Worm (Caenorhabditis elegans) whole organism, L1 larva: Measurements from ENCODE around the gene nish-1.

ENCODE experiments used
- C04F5.9 ChIP-seq: sonication (generic microtip); optimal IDR thresholded peaks from 2 replicates; lab custom pipeline; 2016; ENCODE audit warnings: missing genetic modification characterization, missing compliant biosample characterization
- C16A3.4 ChIP-seq: fragments of 150-350 bp; optimal IDR thresholded peaks from 2 replicates; lab custom pipeline; 2014; ENCODE audit warnings: missing biosample characterization, missing genetic modification characterization
- C34B4.2 ChIP-seq: sonication (generic microtip); optimal IDR thresholded peaks from 2 replicates; lab custom pipeline; 2017; ENCODE audit warnings: mild to moderate bottlenecking, missing genetic modification characterization, missing compliant biosample characterization
- blmp-1 ChIP-seq: fragments of 150-350 bp; optimal IDR thresholded peaks from 2 replicates; lab custom pipeline; 2014; ENCODE audit warnings: missing biosample characterization, missing genetic modification characterization
- ceh-82 ChIP-seq, 3 experiments: fragments of 150-350 bp in 1 of 3; sonication (generic microtip) in 2 of 3; optimal IDR thresholded peaks; 2 replicates each; lab custom pipeline; 2014 to 2017; ENCODE audit warnings: missing biosample characterization in 3 of 3, missing genetic modification characterization in 3 of 3
- ceh-88 ChIP-seq: fragments of 200-800 bp; sonication (Bioruptor generic); IDR thresholded peaks from 2 replicates; pipeline ENCODE4 v1.3.6; 2022; ENCODE audit warnings: missing genetic modification characterization, missing compliant biosample characterization
- ceh-90 ChIP-seq: sonication (generic microtip); optimal IDR thresholded peaks from 2 replicates; lab custom pipeline; 2016; ENCODE audit warnings: missing genetic modification characterization, missing compliant biosample characterization
- efl-1 ChIP-seq, 4 experiments: fragments of 150-350 bp; optimal IDR thresholded peaks in 3 of 4; peaks in 1 of 4; 1 replicate in 1 of 4; 2 replicates in 3 of 4; lab custom pipeline; 2014; ENCODE audit warnings: missing biosample characterization in 2 of 4, missing genetic modification characterization in 2 of 4, missing genetic modification reagents in 2 of 4
- egl-13 ChIP-seq: sonication (generic microtip); optimal IDR thresholded peaks from 2 replicates; lab custom pipeline; 2016; ENCODE audit warnings: missing genotype, missing genetic modification reagents, missing genetic modification characterization, missing compliant biosample characterization
- ets-5 ChIP-seq: fragments of 200-800 bp; sonication (Bioruptor generic); IDR thresholded peaks from 2 replicates; pipeline ENCODE4 v1.3.6; 2022; ENCODE audit warnings: missing genetic modification characterization, missing compliant biosample characterization
- fkh-4 ChIP-seq: sonication (generic microtip); optimal IDR thresholded peaks from 2 replicates; lab custom pipeline; 2016; ENCODE audit warnings: missing compliant biosample characterization, missing genetic modification characterization, borderline replicate concordance
- fos-1 ChIP-seq: fragments of 150-350 bp; optimal IDR thresholded peaks from 2 replicates; lab custom pipeline; 2014; ENCODE audit warnings: missing biosample characterization, missing genetic modification characterization
- grh-1 ChIP-seq: fragments of 200-800 bp; sonication (Bioruptor generic); IDR thresholded peaks from 2 replicates; pipeline ENCODE4 v1.3.6; 2022; ENCODE audit warnings: missing genetic modification reagents, missing genetic modification characterization, missing compliant biosample characterization
- irx-1 ChIP-seq: sonication (generic microtip); optimal IDR thresholded peaks from 2 replicates; lab custom pipeline; 2016; ENCODE audit warnings: missing genetic modification characterization, missing compliant biosample characterization
- lin-14 ChIP-seq: fragments of 200-800 bp; sonication (Bioruptor generic); optimal IDR thresholded peaks from 2 replicates; lab custom pipeline; 2018; ENCODE audit warnings: mild to moderate bottlenecking, missing genetic modification characterization, moderate library complexity, missing compliant biosample characterization
- lin-15B ChIP-seq: fragments of 150-350 bp; sonication (generic microtip); optimal IDR thresholded peaks from 3 replicates; lab custom pipeline; 2014; ENCODE audit warnings: missing biosample characterization, missing genetic modification characterization
- lin-35 ChIP-seq, 2 experiments: fragments of 150-350 bp; optimal IDR thresholded peaks; 2 replicates each; lab custom pipeline; 2014; ENCODE audit warnings: missing biosample characterization in 2 of 2, missing genetic modification characterization in 2 of 2, missing genetic modification reagents in 2 of 2
- lin-39 ChIP-seq: fragments of 150-350 bp; optimal IDR thresholded peaks from 2 replicates; lab custom pipeline; 2014; ENCODE audit warnings: missing biosample characterization, missing genetic modification reagents, missing genetic modification characterization
- lir-3 ChIP-seq: sonication (generic microtip); optimal IDR thresholded peaks from 2 replicates; lab custom pipeline; 2016; ENCODE audit warnings: mild to moderate bottlenecking, missing genetic modification characterization, moderate library complexity, missing compliant biosample characterization; ENCODE audit not compliant: poor library complexity
- mab-9 ChIP-seq: fragments of 200-800 bp; sonication (Bioruptor generic); IDR thresholded peaks from 2 replicates; pipeline ENCODE4 v1.3.6; 2022; ENCODE audit warnings: missing genetic modification reagents, missing genetic modification characterization, missing compliant biosample characterization
- mep-1 ChIP-seq: fragments of 150-350 bp; optimal IDR thresholded peaks from 2 replicates; lab custom pipeline; 2014; ENCODE audit warnings: missing biosample characterization, missing genetic modification characterization
- nhr-47 ChIP-seq: sonication (generic microtip); optimal IDR thresholded peaks from 2 replicates; lab custom pipeline; 2016; ENCODE audit warnings: mild to moderate bottlenecking, missing genetic modification characterization, moderate library complexity, missing compliant biosample characterization
- nhr-84 ChIP-seq: sonication (generic microtip); optimal IDR thresholded peaks from 2 replicates; lab custom pipeline; 2017; ENCODE audit warnings: missing biosample characterization, missing genetic modification characterization
- nhr-90 ChIP-seq: sonication (generic microtip); optimal IDR thresholded peaks from 2 replicates; lab custom pipeline; 2016; ENCODE audit warnings: mild to moderate bottlenecking, missing genetic modification characterization, missing compliant biosample characterization; ENCODE audit not compliant: poor library complexity
- pqm-1 ChIP-seq: sonication (generic microtip); optimal IDR thresholded peaks from 3 replicates; lab custom pipeline; 2017; ENCODE audit warnings: missing biosample characterization, missing genetic modification characterization
- rnt-1 ChIP-seq: sonication (generic microtip); optimal IDR thresholded peaks from 2 replicates; lab custom pipeline; 2016; ENCODE audit warnings: mild to moderate bottlenecking, missing genetic modification characterization, moderate library complexity, missing compliant biosample characterization
- sox-4 ChIP-seq: sonication (generic microtip); optimal IDR thresholded peaks from 2 replicates; lab custom pipeline; 2016; ENCODE audit warnings: missing genetic modification characterization, missing compliant biosample characterization
- sup-37 ChIP-seq: fragments of 200-800 bp; sonication (Bioruptor generic); optimal IDR thresholded peaks from 2 replicates; lab custom pipeline; 2018; ENCODE audit warnings: mild to moderate bottlenecking, missing genetic modification characterization, missing compliant biosample characterization
- tbx-2 ChIP-seq: sonication (generic microtip); optimal IDR thresholded peaks from 2 replicates; lab custom pipeline; 2016; ENCODE audit warnings: missing genetic modification characterization, missing compliant biosample characterization
- unc-130 ChIP-seq: fragments of 150-350 bp; optimal IDR thresholded peaks from 2 replicates; lab custom pipeline; 2017; ENCODE audit warnings: missing biosample characterization, missing genetic modification characterization, inconsistent platforms
- unc-62 ChIP-seq: fragments of 150-350 bp; optimal IDR thresholded peaks from 2 replicates; lab custom pipeline; 2014; ENCODE audit warnings: missing biosample characterization, missing genetic modification reagents, missing genetic modification characterization
- zag-1 ChIP-seq: fragments of 150-350 bp; optimal IDR thresholded peaks from 2 replicates; lab custom pipeline; 2014; ENCODE audit warnings: missing biosample characterization, missing genetic modification characterization
- ztf-4 ChIP-seq: fragments of 150-350 bp; optimal IDR thresholded peaks from 2 replicates; lab custom pipeline; 2014; ENCODE audit warnings: missing biosample characterization, missing genetic modification characterization

The nish-1 gene

DNA sequence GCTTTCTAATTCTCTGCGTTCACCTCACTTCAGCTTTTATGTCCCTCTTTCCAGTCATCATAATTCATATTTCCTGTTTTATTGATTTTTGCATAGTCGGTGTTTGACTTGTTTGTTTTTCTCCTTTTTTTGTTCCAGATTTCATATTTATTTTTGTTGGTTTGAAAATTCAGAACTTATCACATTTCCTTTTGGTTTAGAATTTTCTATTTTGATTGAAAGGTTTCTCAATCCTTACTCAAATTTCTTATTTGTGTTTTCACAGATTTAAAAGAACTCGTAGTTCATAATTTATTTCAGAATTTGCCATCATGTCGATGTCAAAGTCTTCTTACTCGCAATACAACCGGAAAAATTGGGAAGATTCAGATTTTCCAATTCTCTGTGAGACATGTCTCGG is 3.0 kb upstream of the nish-1 start, which contains the start of gene rbm-22:
TSS of gene rbm-22 (plus strand) at position 301 of the 400 bp plus-strand sequence.
- TF ChIP-seq egl-13 (tag; lab: Kevin White, UChicago), result no peak
- TF ChIP-seq efl-1 (optimal IDR thresholded peaks at IDR 0.05; lab: Kevin White, UChicago), result no peak
- TF ChIP-seq efl-1 (GFP tag; optimal IDR thresholded peaks at IDR 0.05 in 1 of 2; lab: Kevin White, UChicago), result peak in 1 of 2 experiments; percentile 41

DNA sequence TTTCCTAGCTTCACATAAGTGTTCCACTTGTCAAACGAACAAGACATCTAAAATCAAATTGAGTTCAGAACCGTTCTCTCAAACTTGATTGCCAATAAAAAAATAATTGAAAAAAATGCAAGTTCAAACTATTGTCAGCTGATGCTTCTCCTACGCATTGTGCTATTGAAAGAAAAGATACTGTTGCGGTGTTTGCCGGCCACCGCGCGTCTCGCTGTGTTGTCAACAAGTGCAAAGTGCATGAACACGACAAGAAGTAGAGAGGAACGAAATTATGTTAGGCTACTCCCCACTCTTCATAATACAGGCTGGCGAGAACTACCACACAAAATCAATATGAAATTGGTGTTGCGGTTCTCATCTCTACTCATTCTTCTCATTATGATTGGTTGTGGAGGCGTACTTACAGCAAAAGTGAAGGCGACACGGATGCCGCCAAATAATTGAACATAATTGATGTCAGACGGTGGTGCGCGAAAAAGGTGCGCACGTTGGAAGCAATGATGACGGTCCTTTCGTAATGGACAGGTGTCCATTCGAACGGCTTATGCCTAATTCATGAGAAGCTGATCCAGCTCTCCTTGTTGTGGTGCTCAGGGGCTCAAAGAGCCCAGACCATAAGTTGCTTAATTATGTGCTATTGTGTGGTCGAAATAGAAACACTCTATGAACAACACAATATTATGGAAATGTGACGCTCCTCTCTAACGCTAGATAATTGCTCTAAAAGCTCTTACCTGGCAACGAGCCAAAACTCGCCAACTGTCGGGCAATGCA is 3.4 kb downstream of the nish-1 start:
- TF ChIP-seq grh-1 (no peak), efl-1 (optimal IDR thresholded peaks at IDR 0.05; lab: Kevin White, UChicago) (no peak), efl-1 (GFP tag; optimal IDR thresholded peaks at IDR 0.05 in 1 of 2; lab: Kevin White, UChicago) (peak in 1 of 2 experiments; percentile 59), C34B4.2 (tag; lab: Kevin White, UChicago) (no peak)

DNA sequence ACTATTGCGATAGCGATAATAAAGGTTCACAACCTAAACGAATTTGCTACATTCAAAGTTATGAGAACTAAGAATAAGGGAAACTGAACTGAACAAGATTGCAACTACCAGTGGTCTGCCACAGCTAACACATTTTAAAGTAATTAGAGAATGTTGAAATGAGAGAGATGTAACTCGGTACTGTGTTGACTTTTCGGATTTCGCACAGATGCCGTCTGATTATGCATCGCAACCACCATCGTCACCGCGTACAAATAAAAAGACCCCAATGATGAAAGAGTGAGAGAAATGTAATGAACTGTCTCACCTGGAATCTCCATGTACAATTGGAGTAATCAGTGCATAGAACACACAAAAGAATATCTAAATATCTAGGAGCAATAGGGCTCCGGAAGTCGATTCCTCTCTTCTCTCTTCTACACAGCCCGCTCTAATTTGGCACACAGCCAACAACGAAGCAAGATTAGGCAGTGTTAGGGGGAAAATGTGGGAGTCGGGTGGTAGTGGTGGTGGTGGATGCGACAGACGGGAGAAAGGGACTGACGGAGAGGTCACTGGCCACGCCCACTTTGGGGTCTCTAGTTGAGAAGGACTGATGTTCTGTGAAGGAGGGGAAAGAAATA is 4.6 kb downstream of the nish-1 start, which contains the start of gene F13E9.11:
TSS of gene F13E9.11 (minus strand) at position 507 of the 623 bp plus-strand sequence.
- TF ChIP-seq lin-14 (GFP tag; lab: Kevin White, UChicago), result peak; percentile 74
- TF ChIP-seq nhr-47 (tag; lab: Kevin White, UChicago), result peak; percentile 2
- TF ChIP-seq tbx-2, result peak; percentile 15
- TF ChIP-seq rnt-1, result peak; percentile 4
- TF ChIP-seq blmp-1 (tag; lab: Kevin White, UChicago), result no peak
- no peak for TF ChIP-seq lin-35 (GFP tag; optimal IDR thresholded peaks at IDR 0.05; lab: Kevin White, UChicago)
- peak in 1 of 3 experiments; percentile 43 for TF ChIP-seq ceh-82 (tag; optimal IDR thresholded peaks at IDR 0.05; lab: Kevin White, UChicago)

DNA sequence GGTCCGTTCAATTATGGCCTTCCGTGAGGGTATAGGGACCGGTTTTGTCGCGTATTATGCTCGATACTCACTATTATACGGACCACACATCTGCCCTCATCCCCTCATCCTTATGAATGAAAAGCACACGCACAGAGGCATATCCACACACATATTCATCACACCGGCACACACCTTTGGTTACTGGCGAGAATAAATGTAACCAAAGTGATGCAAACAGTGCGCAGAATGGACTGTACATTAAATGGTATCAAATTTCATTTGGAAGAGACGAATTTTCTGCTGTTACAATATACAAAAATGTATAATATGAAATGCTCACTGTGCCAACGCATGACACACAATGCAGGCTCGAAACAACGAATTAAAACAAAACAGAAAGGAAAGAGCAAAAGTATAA is 5.5 kb downstream of the nish-1 start:
- TF ChIP-seq lin-39 (tag; lab: Kevin White, UChicago), result no peak
- TF ChIP-seq ceh-90, result no peak
- TF ChIP-seq nhr-47 (tag; lab: Kevin White, UChicago), result no peak
- no peak for TF ChIP-seq mab-9 (GFP tag; lab: Robert Waterston, UW)
- no peak for TF ChIP-seq mep-1 (tag; lab: Kevin White, UChicago)
- TF ChIP-seq sox-4 (tag; lab: Kevin White, UChicago), result no peak
- TF ChIP-seq C04F5.9 (tag; lab: Kevin White, UChicago), result no peak
- TF ChIP-seq C34B4.2 (tag; lab: Kevin White, UChicago), result no peak
- no peak for TF ChIP-seq unc-62 (GFP tag; lab: Kevin White, UChicago)
- no peak for TF ChIP-seq lin-15B (tag; lab: Kevin White, UChicago)
- no peak for TF ChIP-seq zag-1 (tag; lab: Kevin White, UChicago)
- no peak for TF ChIP-seq ets-5 (GFP tag; lab: Robert Waterston, UW)
- no peak for TF ChIP-seq sup-37 (GFP tag; lab: Kevin White, UChicago)
- no peak for TF ChIP-seq nhr-84 (tag; lab: Kevin White, UChicago)
- TF ChIP-seq nhr-90 (tag; lab: Kevin White, UChicago), result no peak
- TF ChIP-seq irx-1, result no peak
- no peak for TF ChIP-seq ceh-88
- TF ChIP-seq fkh-4, result no peak
- TF ChIP-seq, all 84 proteins: peak for 0

DNA sequence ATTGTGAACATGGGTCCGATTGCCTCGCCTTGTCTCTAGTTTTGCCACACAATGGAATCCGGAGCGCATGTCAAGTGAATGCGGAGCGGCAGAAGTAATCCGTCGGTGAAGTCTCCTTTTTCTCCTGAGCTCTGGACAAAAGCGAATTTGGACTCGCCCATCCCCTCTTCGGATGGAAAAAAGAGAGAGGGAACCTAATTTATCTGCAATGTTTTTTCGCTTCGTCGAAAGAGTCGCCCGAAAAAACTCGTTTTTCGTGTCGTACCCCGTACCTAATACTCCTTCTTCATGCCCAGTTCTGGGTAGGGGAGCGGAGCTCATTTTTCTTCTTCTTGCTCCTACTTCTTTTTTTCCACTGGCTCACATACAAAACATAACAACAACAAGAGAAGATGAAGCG is 6.0 kb downstream of the nish-1 start:
- TF ChIP-seq lin-14 (GFP tag; lab: Kevin White, UChicago) (peak; percentile 54), ztf-4 (tag; lab: Kevin White, UChicago) (no peak), nhr-47 (tag; lab: Kevin White, UChicago) (no peak), lir-3 (tag; lab: Kevin White, UChicago) (no peak), fos-1 (tag; lab: Kevin White, UChicago) (no peak), rnt-1 (no peak), mep-1 (tag; lab: Kevin White, UChicago) (no peak), pqm-1 (tag; lab: Kevin White, UChicago) (no peak), efl-1 (optimal IDR thresholded peaks at IDR 0.05; lab: Kevin White, UChicago) (no peak), efl-1 (GFP tag; optimal IDR thresholded peaks at IDR 0.05 in 1 of 2; lab: Kevin White, UChicago) (peak in 1 of 2 experiments; percentile 44), C16A3.4 (no peak), unc-130 (tag; lab: Kevin White, UChicago) (no peak), irx-1 (no peak)
